Fruit fly (Drosophila melanogaster): Measurements from ENCODE around the gene CG1677.
A peak's percentile ranks its signal among the peaks of the same experiment; 100 is the strongest.

The CG1677 gene

dm6 chrX:7277038-7277437 lies 128.6 kb downstream of the CG1677 start (continued):
- TF ChIP-seq CG17328 (GFP tag; IDR thresholded peaks at IDR 0.05) (peak; percentile 60), H15 (GFP tag; IDR thresholded peaks at IDR 0.05) (no peak), CG2116 (GFP tag; optimal IDR thresholded peaks at IDR 0.05) (peak; percentile 28), Hmr (GFP tag; optimal IDR thresholded peaks at IDR 0.05) (peak; percentile 60), pan (optimal IDR thresholded peaks at IDR 0.05) (no peak), pan (GFP tag; optimal IDR thresholded peaks at IDR 0.05 in 1 of 2, IDR thresholded peaks at IDR 0.05 in 1 of 2) (peak in 1 of 2 experiments; percentile 26), schlank (tag; optimal IDR thresholded peaks at IDR 0.05) (no peak), run (tag; optimal IDR thresholded peaks at IDR 0.05) (no peak), mam (GFP tag; optimal IDR thresholded peaks at IDR 0.05) (peak; percentile 19), CG15601 (tag; optimal IDR thresholded peaks at IDR 0.05) (peak; percentile 58), Ravus (GFP tag; IDR thresholded peaks at IDR 0.05) (no peak), CG31224 (GFP tag; IDR thresholded peaks at IDR 0.05) (no peak), Usf (GFP tag; optimal IDR thresholded peaks at IDR 0.05) (no peak), CG17385 (GFP tag; optimal IDR thresholded peaks at IDR 0.05) (peak; percentile 45), Asciz (GFP tag; optimal IDR thresholded peaks at IDR 0.05) (peak; percentile 42), E2f1 (GFP tag; IDR thresholded peaks at IDR 0.05) (no peak), danr (GFP tag; IDR thresholded peaks at IDR 0.05) (no peak), HLH3B (GFP tag; IDR thresholded peaks at IDR 0.05) (peak; percentile 53; the same call in 1 of the 2 replicates), Spps (tag; optimal IDR thresholded peaks at IDR 0.05) (peak; percentile 62), Dad (GFP tag; optimal IDR thresholded peaks at IDR 0.05) (peak; percentile 28), trem (tag; optimal IDR thresholded peaks at IDR 0.05) (peak; percentile 57), unc-4 (GFP tag; IDR thresholded peaks at IDR 0.05; ENCODE audit: partially characterized antibody) (no peak), chm (GFP tag; IDR thresholded peaks at IDR 0.05) (0 out of 2 replicates have a peak, but pooled peaks have one; percentile 41), dysf (GFP tag; IDR thresholded peaks at IDR 0.05) (0 out of 3 replicates have a peak, but pooled peaks have one; percentile 31), croc (GFP tag; conservative IDR thresholded peaks at IDR 0.05) (peak; percentile 55), CG11093 (GFP tag; IDR thresholded peaks at IDR 0.05) (no peak; the same call in 2 of the 3 replicates), jumu (GFP tag; optimal IDR thresholded peaks at IDR 0.05) (peak; percentile 15), CG6254 (GFP tag; optimal IDR thresholded peaks at IDR 0.05) (peak; percentile 55), shn (GFP tag; optimal IDR thresholded peaks at IDR 0.05) (no peak), gt (GFP tag; IDR thresholded peaks at IDR 0.05) (0 out of 2 replicates have a peak, but pooled peaks have one; percentile 25), D (optimal IDR thresholded peaks at IDR 0.05) (no peak), D (GFP tag; optimal IDR thresholded peaks at IDR 0.05) (peak; percentile 77), CG7372 (GFP tag; IDR thresholded peaks at IDR 0.05) (no peak), kah (GFP tag; optimal IDR thresholded peaks at IDR 0.05) (no peak), CG11398 (GFP tag; optimal IDR thresholded peaks at IDR 0.05) (peak; percentile 24), slp2 (GFP tag; optimal IDR thresholded peaks at IDR 0.05) (peak; percentile 40), cg (GFP tag; optimal IDR thresholded peaks at IDR 0.05) (peak; percentile 5), CG33557 (GFP tag; optimal IDR thresholded peaks at IDR 0.05) (peak; percentile 80), PHDP (tag; optimal IDR thresholded peaks at IDR 0.05) (peak; percentile 52), CG32772 (GFP tag; IDR thresholded peaks at IDR 0.05) (peak; percentile 39), br (optimal IDR thresholded peaks at IDR 0.05) (no peak), CG31441 (GFP tag; IDR thresholded peaks at IDR 0.05) (peak; percentile 74), CG4854 (GFP tag; optimal IDR thresholded peaks at IDR 0.05) (no peak), sens-2 (GFP tag; IDR thresholded peaks at IDR 0.05) (0 out of 2 replicates have a peak, but pooled peaks have one; percentile 5), aop (GFP tag; IDR thresholded peaks at IDR 0.05) (no peak), mirr (GFP tag; optimal IDR thresholded peaks at IDR 0.05) (no peak), CG9797 (GFP tag; optimal IDR thresholded peaks at IDR 0.05) (no peak), CG10654 (GFP tag; optimal IDR thresholded peaks at IDR 0.05) (peak; percentile 38), Hsf (GFP tag; optimal IDR thresholded peaks at IDR 0.05) (peak; percentile 68), otp (GFP tag; IDR thresholded peaks at IDR 0.05) (peak; percentile 48; the same call in 1 of the 3 replicates), tna (GFP tag; IDR thresholded peaks at IDR 0.05; ENCODE audit: partially characterized antibody) (no peak), CG33213 (GFP tag; optimal IDR thresholded peaks at IDR 0.05) (peak; percentile 47)

Data from whole organism, embryonic.